Comparison of ENCODE assay signal across 1 fruit fly cellular context in genomic region chr3R:12078961-12079360, dm6.
A peak's percentile ranks its signal among the peaks of the same experiment; 100 is the strongest.
TF ChIP-seq lines count a peak whose summit lies in the region.

No protein-coding gene starts in this region.

TF ChIP-seq in whole organism, embryonic, 481 proteins besides CTCF, POLR2A, EP300 and RAD21 (continued from another document and continues in another):
- peak; percentile 62; the same call in 1 of the 3 replicates for TF ChIP-seq C15 (GFP tag; IDR thresholded peaks at IDR 0.05; lab: Robert Waterston, UW)
- TF ChIP-seq Drgx (GFP tag; IDR thresholded peaks at IDR 0.05; lab: Robert Waterston, UW), result peak; percentile 74
- TF ChIP-seq cas (GFP tag; IDR thresholded peaks at IDR 0.05; lab: Robert Waterston, UW), result 0 out of 2 replicates have a peak, but pooled peaks have one; percentile 33
- TF ChIP-seq ab (GFP tag; optimal IDR thresholded peaks at IDR 0.05; lab: Kevin White, UChicago), result no peak
- no peak for TF ChIP-seq CG31365 (tag; optimal IDR thresholded peaks at IDR 0.05; lab: Kevin White, UChicago)
- peak; percentile 80 for TF ChIP-seq Awh (GFP tag; IDR thresholded peaks at IDR 0.05; lab: Robert Waterston, UW)
- peak; percentile 38; the same call in 1 of the 3 replicates for TF ChIP-seq CG3726 (GFP tag; IDR thresholded peaks at IDR 0.05; lab: Robert Waterston, UW)
- peak; percentile 48 for TF ChIP-seq slou (GFP tag; optimal IDR thresholded peaks at IDR 0.05; lab: Kevin White, UChicago)
- no peak for TF ChIP-seq Scr (GFP tag; IDR thresholded peaks at IDR 0.05; lab: Robert Waterston, UW; ENCODE audit: partially characterized antibody)
- TF ChIP-seq z (GFP tag; IDR thresholded peaks at IDR 0.05; lab: Robert Waterston, UW), result 0 out of 3 replicates have a peak, but pooled peaks have one; percentile 19
- TF ChIP-seq B-H1 (GFP tag; IDR thresholded peaks at IDR 0.05; lab: Robert Waterston, UW), result peak; percentile 77; the same call in 2 of the 3 replicates
- TF ChIP-seq CG10654 (GFP tag; optimal IDR thresholded peaks at IDR 0.05; lab: Kevin White, UChicago), result peak; percentile 48
- TF ChIP-seq Tbp (GFP tag; optimal IDR thresholded peaks at IDR 0.05; lab: Kevin White, UChicago), result no peak
- no peak for TF ChIP-seq gfzf (GFP tag; optimal IDR thresholded peaks at IDR 0.05; lab: Kevin White, UChicago)
- TF ChIP-seq CG8388 (GFP tag; optimal IDR thresholded peaks at IDR 0.05; lab: Kevin White, UChicago), result peak; percentile 69
- TF ChIP-seq CG1603 (tag; optimal IDR thresholded peaks at IDR 0.05; lab: Kevin White, UChicago), result no peak
- TF ChIP-seq CG9727 (GFP tag; optimal IDR thresholded peaks at IDR 0.05; lab: Kevin White, UChicago), result peak; percentile 70
- no peak for TF ChIP-seq Hr39 (optimal IDR thresholded peaks at IDR 0.05; lab: Kevin White, UChicago)
- TF ChIP-seq Atf3 (GFP tag; optimal IDR thresholded peaks at IDR 0.05; lab: Kevin White, UChicago), result no peak
- TF ChIP-seq Dbx (GFP tag; IDR thresholded peaks at IDR 0.05; lab: Robert Waterston, UW), result peak; percentile 83
- peak; percentile 25 for TF ChIP-seq CG6654 (GFP tag; optimal IDR thresholded peaks at IDR 0.05; lab: Kevin White, UChicago)
- TF ChIP-seq CG16815 (GFP tag; optimal IDR thresholded peaks at IDR 0.05; lab: Kevin White, UChicago), result peak; percentile 42
- peak; percentile 86 for TF ChIP-seq Ptx1 (GFP tag; IDR thresholded peaks at IDR 0.05; lab: Robert Waterston, UW)
- TF ChIP-seq CG9932 (GFP tag; IDR thresholded peaks at IDR 0.05; lab: Robert Waterston, UW), result peak; percentile 79
- TF ChIP-seq tll (GFP tag; optimal IDR thresholded peaks at IDR 0.05; lab: Kevin White, UChicago), result no peak
- peak; percentile 62 for TF ChIP-seq wor (GFP tag; IDR thresholded peaks at IDR 0.05; lab: Robert Waterston, UW)
- no peak for TF ChIP-seq Lhr (GFP tag; optimal IDR thresholded peaks at IDR 0.05; lab: Kevin White, UChicago)
- TF ChIP-seq CG34422 (GFP tag; IDR thresholded peaks at IDR 0.05; lab: Robert Waterston, UW), result peak; percentile 73
- peak; percentile 65 for TF ChIP-seq dimm (GFP tag; IDR thresholded peaks at IDR 0.05; lab: Robert Waterston, UW)
- TF ChIP-seq Dip2 (GFP tag; IDR thresholded peaks at IDR 0.05; lab: Robert Waterston, UW), result no peak
- TF ChIP-seq Hsf (GFP tag; optimal IDR thresholded peaks at IDR 0.05; lab: Kevin White, UChicago), result no peak
- no peak for TF ChIP-seq CG12391 (tag; optimal IDR thresholded peaks at IDR 0.05; lab: Kevin White, UChicago)
- no peak for TF ChIP-seq CG8290 (GFP tag; optimal IDR thresholded peaks at IDR 0.05; lab: Kevin White, UChicago)
- no peak for TF ChIP-seq CG8290 (tag; optimal IDR thresholded peaks at IDR 0.05; lab: Kevin White, UChicago)
- TF ChIP-seq CG4707 (GFP tag; optimal IDR thresholded peaks at IDR 0.05; lab: Kevin White, UChicago), result no peak
- no peak for TF ChIP-seq kni (GFP tag; optimal IDR thresholded peaks at IDR 0.05; lab: Kevin White, UChicago)
- TF ChIP-seq onecut (GFP tag; IDR thresholded peaks at IDR 0.05; lab: Robert Waterston, UW), result peak; percentile 52
- no peak for TF ChIP-seq Lpt (GFP tag; optimal IDR thresholded peaks at IDR 0.05; lab: Kevin White, UChicago)
- no peak for TF ChIP-seq Hey (tag; optimal IDR thresholded peaks at IDR 0.05; lab: Kevin White, UChicago)
- no peak for TF ChIP-seq CG17912 (GFP tag; optimal IDR thresholded peaks at IDR 0.05; lab: Kevin White, UChicago)
- no peak for TF ChIP-seq hth (optimal IDR thresholded peaks at IDR 0.05; lab: Kevin White, UChicago)
- TF ChIP-seq dmrt99B (tag; optimal IDR thresholded peaks at IDR 0.05; lab: Kevin White, UChicago), result peak; percentile 87
- peak; percentile 68 for TF ChIP-seq CG11247 (GFP tag; IDR thresholded peaks at IDR 0.05; lab: Robert Waterston, UW)
- TF ChIP-seq knrl (GFP tag; IDR thresholded peaks at IDR 0.05; lab: Robert Waterston, UW; ENCODE audit: partially characterized antibody), result no peak
- peak; percentile 74 for TF ChIP-seq CG7357 (GFP tag; IDR thresholded peaks at IDR 0.05; lab: Robert Waterston, UW)
- peak; percentile 61 for TF ChIP-seq Fer2 (tag; optimal IDR thresholded peaks at IDR 0.05; lab: Kevin White, UChicago)
- no peak for TF ChIP-seq crol (GFP tag; IDR thresholded peaks at IDR 0.05; lab: Robert Waterston, UW)
- TF ChIP-seq croc (GFP tag; conservative IDR thresholded peaks at IDR 0.05; lab: Robert Waterston, UW), result peak; percentile 48; the same call in 2 of the 3 replicates
- TF ChIP-seq gro (GFP tag; optimal IDR thresholded peaks at IDR 0.05; lab: Kevin White, UChicago), result no peak
- peak; percentile 85 for TF ChIP-seq CG13296 (GFP tag; optimal IDR thresholded peaks at IDR 0.05; lab: Kevin White, UChicago)
- no peak for TF ChIP-seq zen (tag; optimal IDR thresholded peaks at IDR 0.05; lab: Kevin White, UChicago)
- TF ChIP-seq Adf1 (GFP tag; IDR thresholded peaks at IDR 0.05; lab: Robert Waterston, UW), result peak; percentile 52
- TF ChIP-seq seq (GFP tag; IDR thresholded peaks at IDR 0.05; lab: Robert Waterston, UW), result peak; percentile 73
- TF ChIP-seq ems (GFP tag; optimal IDR thresholded peaks at IDR 0.05; lab: Kevin White, UChicago), result no peak
- no peak for TF ChIP-seq CG7987 (GFP tag; optimal IDR thresholded peaks at IDR 0.05; lab: Kevin White, UChicago)
- no peak for TF ChIP-seq emc (GFP tag; optimal IDR thresholded peaks at IDR 0.05; lab: Kevin White, UChicago)
- no peak for TF ChIP-seq lola (GFP tag; optimal IDR thresholded peaks at IDR 0.05; lab: Kevin White, UChicago)
- TF ChIP-seq CG7839 (tag; optimal IDR thresholded peaks at IDR 0.05; lab: Kevin White, UChicago), result peak; percentile 86
- TF ChIP-seq CG7745 (tag; optimal IDR thresholded peaks at IDR 0.05; lab: Kevin White, UChicago), result no peak
- no peak for TF ChIP-seq br (optimal IDR thresholded peaks at IDR 0.05; lab: Kevin White, UChicago)
- TF ChIP-seq gem (tag; optimal IDR thresholded peaks at IDR 0.05; lab: Kevin White, UChicago), result peak; percentile 86
- TF ChIP-seq Blimp-1 (GFP tag; optimal IDR thresholded peaks at IDR 0.05; lab: Kevin White, UChicago), result peak; percentile 72
- no peak; the same call in 1 of the 2 replicates for TF ChIP-seq rib (GFP tag; IDR thresholded peaks at IDR 0.05; lab: Robert Waterston, UW)
- no peak for TF ChIP-seq CG8089 (GFP tag; optimal IDR thresholded peaks at IDR 0.05; lab: Kevin White, UChicago)
- no peak for TF ChIP-seq CG13624 (GFP tag; optimal IDR thresholded peaks at IDR 0.05; lab: Kevin White, UChicago)
- no peak for TF ChIP-seq HLHmδ (GFP tag; optimal IDR thresholded peaks at IDR 0.05; lab: Kevin White, UChicago)
- no peak for TF ChIP-seq chn (GFP tag; optimal IDR thresholded peaks at IDR 0.05; lab: Kevin White, UChicago)
- no peak for TF ChIP-seq yki (optimal IDR thresholded peaks at IDR 0.05; lab: Kevin White, UChicago)
- TF ChIP-seq run (tag; optimal IDR thresholded peaks at IDR 0.05; lab: Kevin White, UChicago), result peak; percentile 54
- TF ChIP-seq Chrac-16 (GFP tag; optimal IDR thresholded peaks at IDR 0.05; lab: Kevin White, UChicago), result peak; percentile 20
- peak; percentile 78 for TF ChIP-seq CG9817 (tag; optimal IDR thresholded peaks at IDR 0.05; lab: Kevin White, UChicago)
- 0 out of 3 replicates have a peak, but pooled peaks have one; percentile 23 for TF ChIP-seq Optix (GFP tag; IDR thresholded peaks at IDR 0.05; lab: Robert Waterston, UW)
- peak; percentile 91 for TF ChIP-seq ci (GFP tag; IDR thresholded peaks at IDR 0.05; lab: Robert Waterston, UW)
- TF ChIP-seq MESR4 (GFP tag; optimal IDR thresholded peaks at IDR 0.05; lab: Kevin White, UChicago), result no peak
- TF ChIP-seq CG10147 (GFP tag; optimal IDR thresholded peaks at IDR 0.05; lab: Kevin White, UChicago), result peak; percentile 79
- no peak for TF ChIP-seq CG4820 (GFP tag; optimal IDR thresholded peaks at IDR 0.05; lab: Kevin White, UChicago)
- TF ChIP-seq Sin3A (optimal IDR thresholded peaks at IDR 0.05; lab: Kevin White, UChicago), result no peak
- TF ChIP-seq CG12219 (GFP tag; optimal IDR thresholded peaks at IDR 0.05; lab: Kevin White, UChicago), result peak; percentile 53
- no peak; the same call in 2 of the 3 replicates for TF ChIP-seq CG11560 (tag; IDR thresholded peaks at IDR 0.05; lab: Robert Waterston, UW)
- TF ChIP-seq CG12104 (GFP tag; optimal IDR thresholded peaks at IDR 0.05; lab: Kevin White, UChicago), result peak; percentile 45
- peak; percentile 82 for TF ChIP-seq CG14014 (GFP tag; IDR thresholded peaks at IDR 0.05; lab: Robert Waterston, UW)
- TF ChIP-seq CG30431 (GFP tag; optimal IDR thresholded peaks at IDR 0.05; lab: Kevin White, UChicago), result peak; percentile 15
- no peak for TF ChIP-seq CG2712 (tag; optimal IDR thresholded peaks at IDR 0.05; lab: Kevin White, UChicago)
- peak; percentile 60 for TF ChIP-seq CG12942 (GFP tag; optimal IDR thresholded peaks at IDR 0.05; lab: Kevin White, UChicago)
- TF ChIP-seq ttk (GFP tag; IDR thresholded peaks at IDR 0.05; lab: Robert Waterston, UW), result peak; percentile 70
- TF ChIP-seq sug (tag; optimal IDR thresholded peaks at IDR 0.05; lab: Kevin White, UChicago), result no peak
- TF ChIP-seq CG4360 (GFP tag; IDR thresholded peaks at IDR 0.05; lab: Robert Waterston, UW), result peak; percentile 40
- TF ChIP-seq pnt (GFP tag; optimal IDR thresholded peaks at IDR 0.05; lab: Kevin White, UChicago), result no peak
- no peak for TF ChIP-seq Bgb (GFP tag; IDR thresholded peaks at IDR 0.05; lab: Robert Waterston, UW; ENCODE audit: partially characterized antibody)
- peak; percentile 86 for TF ChIP-seq CG13424 (tag; optimal IDR thresholded peaks at IDR 0.05; lab: Kevin White, UChicago)
- TF ChIP-seq sr (GFP tag; IDR thresholded peaks at IDR 0.05; lab: Robert Waterston, UW), result no peak
- TF ChIP-seq Ssrp (tag; optimal IDR thresholded peaks at IDR 0.05; lab: Kevin White, UChicago), result no peak
- no peak for TF ChIP-seq YL-1 (GFP tag; optimal IDR thresholded peaks at IDR 0.05; lab: Kevin White, UChicago)
- TF ChIP-seq Sox102F (GFP tag; optimal IDR thresholded peaks at IDR 0.05; lab: Kevin White, UChicago), result peak; percentile 85
- no peak for TF ChIP-seq HLH4C (GFP tag; IDR thresholded peaks at IDR 0.05; lab: Robert Waterston, UW; ENCODE audit: partially characterized antibody)
- TF ChIP-seq CG2678 (tag; optimal IDR thresholded peaks at IDR 0.05; lab: Kevin White, UChicago), result peak; percentile 90
- no peak for TF ChIP-seq CG12769 (tag; optimal IDR thresholded peaks at IDR 0.05; lab: Kevin White, UChicago)
- peak; percentile 57 for TF ChIP-seq gsb (GFP tag; IDR thresholded peaks at IDR 0.05; lab: Robert Waterston, UW)
- TF ChIP-seq bab2 (GFP tag; optimal IDR thresholded peaks at IDR 0.05; lab: Kevin White, UChicago), result no peak
- TF ChIP-seq MBD-R2 (GFP tag; IDR thresholded peaks at IDR 0.05; lab: Robert Waterston, UW), result peak; percentile 43; the same call in 1 of the 2 replicates
- no peak for TF ChIP-seq vfl (GFP tag; optimal IDR thresholded peaks at IDR 0.05; lab: Kevin White, UChicago)
- no peak for TF ChIP-seq ham (GFP tag; IDR thresholded peaks at IDR 0.05; lab: Robert Waterston, UW)
- TF ChIP-seq Meics (GFP tag; optimal IDR thresholded peaks at IDR 0.05; lab: Kevin White, UChicago), result peak; percentile 86
- TF ChIP-seq gce (GFP tag; IDR thresholded peaks at IDR 0.05; lab: Robert Waterston, UW), result peak; percentile 71; the same call in 2 of the 3 replicates
- TF ChIP-seq disco-r (GFP tag; optimal IDR thresholded peaks at IDR 0.05; lab: Kevin White, UChicago), result no peak
- peak; percentile 63 for TF ChIP-seq gsb-n (tag; optimal IDR thresholded peaks at IDR 0.05; lab: Kevin White, UChicago)
- TF ChIP-seq Abd-B (GFP tag; optimal IDR thresholded peaks at IDR 0.05; lab: Kevin White, UChicago), result peak; percentile 52
- TF ChIP-seq ap (GFP tag; IDR thresholded peaks at IDR 0.05; lab: Robert Waterston, UW), result peak; percentile 68
- peak; percentile 50 for TF ChIP-seq tio (GFP tag; optimal IDR thresholded peaks at IDR 0.05; lab: Kevin White, UChicago)
- no peak for TF ChIP-seq Neu2 (GFP tag; optimal IDR thresholded peaks at IDR 0.05; lab: Kevin White, UChicago; ENCODE audit: borderline replicate concordance)
- TF ChIP-seq CG14860 (GFP tag; IDR thresholded peaks at IDR 0.05; lab: Robert Waterston, UW; ENCODE audit: partially characterized antibody), result no peak
- TF ChIP-seq HLH3B (GFP tag; IDR thresholded peaks at IDR 0.05; lab: Robert Waterston, UW), result peak; percentile 86; the same call in 1 of the 2 replicates
- no peak for TF ChIP-seq Dll (GFP tag; IDR thresholded peaks at IDR 0.05; lab: Robert Waterston, UW; ENCODE audit: partially characterized antibody)
- no peak for TF ChIP-seq twi (tag; optimal IDR thresholded peaks at IDR 0.05; lab: Kevin White, UChicago)
- peak; percentile 74 for TF ChIP-seq esg (GFP tag; conservative IDR thresholded peaks at IDR 0.05; lab: Robert Waterston, UW)
- no peak for TF ChIP-seq Hmx (GFP tag; optimal IDR thresholded peaks at IDR 0.05; lab: Kevin White, UChicago)
- TF ChIP-seq CG3995 (GFP tag; optimal IDR thresholded peaks at IDR 0.05; lab: Kevin White, UChicago), result no peak
- peak; percentile 45 for TF ChIP-seq CG4328 (GFP tag; optimal IDR thresholded peaks at IDR 0.05; lab: Kevin White, UChicago)
- peak; percentile 91 for TF ChIP-seq row (GFP tag; IDR thresholded peaks at IDR 0.05; lab: Robert Waterston, UW)
- TF ChIP-seq CG10462 (GFP tag; optimal IDR thresholded peaks at IDR 0.05; lab: Kevin White, UChicago), result no peak
- TF ChIP-seq Sry-β (GFP tag; optimal IDR thresholded peaks at IDR 0.05; lab: Kevin White, UChicago), result no peak
- peak; percentile 38 for TF ChIP-seq CG2875 (GFP tag; optimal IDR thresholded peaks at IDR 0.05; lab: Kevin White, UChicago)
- TF ChIP-seq salm (tag; optimal IDR thresholded peaks at IDR 0.05; lab: Kevin White, UChicago), result no peak
- TF ChIP-seq CG10431 (GFP tag; optimal IDR thresholded peaks at IDR 0.05; lab: Kevin White, UChicago), result no peak
- no peak for TF ChIP-seq Spps (tag; optimal IDR thresholded peaks at IDR 0.05; lab: Kevin White, UChicago)
- peak; percentile 12 for TF ChIP-seq jing (GFP tag; optimal IDR thresholded peaks at IDR 0.05; lab: Kevin White, UChicago)
- TF ChIP-seq al (GFP tag; IDR thresholded peaks at IDR 0.05; lab: Robert Waterston, UW), result peak; percentile 57; the same call in 1 of the 2 replicates
- TF ChIP-seq pum (GFP tag; optimal IDR thresholded peaks at IDR 0.05; lab: Kevin White, UChicago), result no peak
- no peak for TF ChIP-seq hb (GFP tag; IDR thresholded peaks at IDR 0.05; lab: Robert Waterston, UW; ENCODE audit: partially characterized antibody)
- TF ChIP-seq Hand (GFP tag; optimal IDR thresholded peaks at IDR 0.05; lab: Kevin White, UChicago), result peak; percentile 79
- no peak for TF ChIP-seq hkb (optimal IDR thresholded peaks at IDR 0.05; lab: Kevin White, UChicago)
- peak; percentile 90 for TF ChIP-seq hkb (GFP tag; IDR thresholded peaks at IDR 0.05; lab: Robert Waterston, UW)
- TF ChIP-seq Max (GFP tag; optimal IDR thresholded peaks at IDR 0.05; lab: Kevin White, UChicago), result peak; percentile 15
- no peak for TF ChIP-seq CG10959 (GFP tag; IDR thresholded peaks at IDR 0.05; lab: Robert Waterston, UW)
